Fruit fly (Drosophila melanogaster) Kc167 (cell line): Measurements from ENCODE around the gene Tango6.

Source experiments
- Myc ChIP-seq: fragments of >200 bp; optimal IDR thresholded peaks from 2 replicates; lab custom pipeline; 2017; ENCODE audit warnings: missing external identifiers
- Sin3A ChIP-seq: fragments of >200 bp; optimal IDR thresholded peaks from 2 replicates; lab custom pipeline; 2018; ENCODE audit warnings: missing external identifiers
- h ChIP-seq: fragments of >200 bp; optimal IDR thresholded peaks from 3 replicates; lab custom pipeline; 2018; ENCODE audit warnings: missing external identifiers
- insv ChIP-seq: fragments of >200 bp; optimal IDR thresholded peaks from 3 replicates; lab custom pipeline; 2018; ENCODE audit warnings: missing external identifiers
- psq ChIP-seq: fragments of >200 bp; optimal IDR thresholded peaks from 2 replicates; lab custom pipeline; 2017; ENCODE audit warnings: missing external identifiers
- ttk ChIP-seq: sonication (Bioruptor generic); optimal IDR thresholded peaks from 2 replicates; lab custom pipeline; 2017; ENCODE audit warnings: missing external identifiers

Tango6 gene

DNA sequence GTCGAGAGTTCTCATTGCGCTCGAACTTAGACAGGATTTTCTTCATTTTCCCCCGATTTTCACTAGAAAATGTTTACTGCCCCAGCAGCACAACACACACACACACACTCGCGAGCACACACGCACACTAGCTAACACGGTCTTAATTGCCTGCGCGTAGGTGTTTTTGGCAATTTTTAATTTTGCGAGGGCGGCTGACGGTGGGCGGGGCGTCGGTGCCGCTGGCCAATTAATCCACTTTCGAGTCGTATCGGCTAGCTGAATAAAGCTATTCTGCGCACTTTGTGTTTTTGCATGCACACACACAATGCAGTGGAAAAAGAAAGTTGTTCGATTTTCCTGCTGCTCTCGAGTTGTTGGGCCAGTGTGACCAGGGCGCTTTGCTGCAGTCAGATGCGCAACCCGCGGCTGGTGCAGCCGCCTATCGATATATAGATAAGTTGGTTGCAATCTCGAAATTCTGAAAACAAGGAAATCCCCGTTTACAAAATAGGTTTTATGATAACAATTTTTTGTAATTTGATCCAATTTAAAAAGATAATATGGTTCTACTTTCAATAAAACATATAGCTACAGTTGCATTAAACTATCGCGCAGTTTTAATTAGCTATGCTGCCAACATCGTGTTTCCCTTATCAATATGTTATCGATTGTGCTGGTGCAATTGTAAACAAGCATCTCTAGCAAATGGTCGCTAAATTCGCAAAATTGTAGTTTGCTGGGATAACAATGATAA lies at the start of gene Tango6, which contains the start of gene Nak:
TSS of gene Tango6 (plus strand) at position 659 of the 736 bp plus-strand sequence.
TSS of gene Nak (minus strand) at position 375 of the 736 bp plus-strand sequence.
- TF ChIP-seq Sin3A (lab: Kevin White, UChicago) = peak; percentile 96
- no peak for TF ChIP-seq ttk (lab: Kevin White, UChicago)

DNA sequence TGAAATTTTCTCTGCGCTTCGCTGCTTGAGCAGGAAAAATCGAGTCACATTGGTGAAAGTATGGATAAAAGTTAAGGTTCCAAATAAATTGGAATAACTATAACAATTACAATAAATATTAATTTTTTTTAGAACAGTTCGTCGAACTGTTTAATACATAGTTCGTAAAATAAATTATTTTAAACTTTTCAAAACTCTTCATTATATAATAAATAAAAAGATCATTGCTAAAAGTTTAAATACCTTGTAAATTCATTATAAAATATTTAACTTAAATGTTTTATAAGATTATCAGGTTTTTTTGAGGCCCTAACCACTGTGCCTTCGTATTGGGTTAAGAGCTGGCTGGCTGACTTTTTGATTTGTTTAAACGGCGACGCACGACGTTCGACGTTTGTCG lies 49.4 kb upstream of the Tango6 start:
- TF ChIP-seq h (no peak), insv (lab: Kevin White, UChicago) (no peak), Myc (lab: Kevin White, UChicago) (no peak), psq (lab: Kevin White, UChicago) (no peak), Sin3A (lab: Kevin White, UChicago) (no peak), ttk (lab: Kevin White, UChicago) (no peak)

DNA sequence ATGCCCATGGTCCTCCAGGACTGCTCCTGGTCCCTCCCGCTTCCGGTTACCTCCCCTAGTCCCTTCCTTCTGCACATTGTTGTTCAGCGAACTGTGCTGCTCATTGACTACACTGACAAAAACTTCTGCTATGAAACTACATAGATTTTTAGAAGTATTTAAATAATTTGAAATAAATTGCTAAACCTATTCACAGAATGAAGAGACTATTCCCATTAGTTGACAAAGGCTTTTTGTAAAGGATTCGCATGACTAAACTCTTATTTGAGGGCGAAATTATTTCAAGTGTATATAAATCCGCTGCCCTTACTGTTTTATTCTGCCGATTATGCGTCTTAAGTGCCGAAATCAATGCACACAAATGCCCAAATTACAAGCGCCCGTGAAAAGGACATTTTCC lies 47.6 kb upstream of the Tango6 start:
- TF ChIP-seq Myc (lab: Kevin White, UChicago) (no peak), ttk (lab: Kevin White, UChicago) (no peak), h (no peak), insv (lab: Kevin White, UChicago) (no peak), Sin3A (lab: Kevin White, UChicago) (no peak), psq (lab: Kevin White, UChicago) (no peak)

DNA sequence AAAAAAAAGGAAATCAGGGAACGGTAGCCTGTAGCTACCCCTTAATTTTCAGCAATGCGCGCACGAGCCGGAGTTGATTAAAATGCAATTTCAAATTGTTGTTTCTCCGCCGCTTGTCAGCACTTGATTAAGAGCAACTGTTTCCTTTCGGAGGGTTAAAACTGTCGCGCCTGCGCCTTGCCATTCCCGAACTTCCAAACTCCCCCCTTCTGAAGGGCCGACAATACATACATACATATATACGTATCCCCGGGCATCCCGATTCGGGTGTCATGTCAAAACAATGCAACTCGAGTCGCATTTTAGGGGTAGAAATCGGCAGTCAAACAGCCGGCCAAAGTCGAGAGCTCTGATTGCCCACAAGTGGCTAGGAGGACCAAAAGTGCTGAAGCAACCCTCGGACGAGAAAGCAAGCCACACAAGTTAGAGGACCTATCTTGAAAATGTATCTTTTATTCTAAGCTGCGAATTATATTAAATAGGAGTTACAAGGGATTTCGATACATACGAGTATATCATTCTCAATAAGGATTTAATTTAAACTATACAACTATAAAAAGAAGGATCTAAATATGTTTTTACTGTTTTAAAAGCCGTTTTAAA lies 44.1 kb upstream of the Tango6 start:
- TF ChIP-seq ttk (lab: Kevin White, UChicago) (no peak), h (no peak), psq (lab: Kevin White, UChicago) (no peak), Myc (lab: Kevin White, UChicago) (no peak), Sin3A (lab: Kevin White, UChicago) (no peak), insv (lab: Kevin White, UChicago) (no peak)

DNA sequence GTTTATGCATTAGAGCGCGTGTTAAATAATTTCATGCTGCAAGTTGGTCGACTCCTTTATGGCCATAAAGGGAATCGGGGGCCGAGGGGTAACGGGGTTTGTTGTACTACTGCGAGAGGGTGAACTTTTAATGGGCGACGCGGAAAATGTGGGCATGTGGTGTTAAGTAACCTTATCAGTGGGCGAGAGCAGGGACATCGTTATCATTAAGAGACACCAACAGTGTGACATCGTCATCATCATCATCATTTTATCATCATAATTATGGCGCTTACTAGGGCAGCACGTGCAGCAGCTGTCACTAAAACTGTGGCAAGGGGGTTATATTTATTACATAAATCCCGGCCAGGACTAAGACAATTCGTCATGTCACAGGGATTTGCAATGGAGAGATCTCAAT lies 43.4 kb upstream of the Tango6 start:
- TF ChIP-seq ttk (lab: Kevin White, UChicago) (no peak), psq (lab: Kevin White, UChicago) (no peak), Myc (lab: Kevin White, UChicago) (no peak), h (no peak), Sin3A (lab: Kevin White, UChicago) (no peak)

DNA sequence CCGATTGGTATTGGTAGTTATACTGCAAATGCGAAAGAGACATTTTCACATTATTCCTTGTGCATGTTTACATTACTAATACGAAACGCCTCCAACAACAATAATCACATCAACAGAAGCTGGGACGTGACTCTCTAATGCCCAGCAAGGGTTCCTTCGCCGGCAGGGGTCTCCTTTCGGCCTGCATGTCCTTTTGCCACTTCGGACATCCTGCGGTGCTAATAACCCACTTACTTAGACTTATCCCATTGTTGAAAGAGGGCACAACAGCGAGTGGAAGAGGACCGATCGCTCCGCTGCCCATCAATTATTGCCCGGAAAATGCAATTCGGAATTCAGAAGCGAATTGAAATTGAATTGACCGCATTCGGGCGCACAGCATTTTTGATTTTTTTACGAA lies 42.9 kb upstream of the Tango6 start:
- TF ChIP-seq Sin3A (lab: Kevin White, UChicago) = no peak
- no peak for TF ChIP-seq ttk (lab: Kevin White, UChicago)
- TF ChIP-seq h = no peak
- no peak for TF ChIP-seq psq (lab: Kevin White, UChicago)
- no peak for TF ChIP-seq Myc (lab: Kevin White, UChicago)
- TF ChIP-seq insv (lab: Kevin White, UChicago) = no peak

DNA sequence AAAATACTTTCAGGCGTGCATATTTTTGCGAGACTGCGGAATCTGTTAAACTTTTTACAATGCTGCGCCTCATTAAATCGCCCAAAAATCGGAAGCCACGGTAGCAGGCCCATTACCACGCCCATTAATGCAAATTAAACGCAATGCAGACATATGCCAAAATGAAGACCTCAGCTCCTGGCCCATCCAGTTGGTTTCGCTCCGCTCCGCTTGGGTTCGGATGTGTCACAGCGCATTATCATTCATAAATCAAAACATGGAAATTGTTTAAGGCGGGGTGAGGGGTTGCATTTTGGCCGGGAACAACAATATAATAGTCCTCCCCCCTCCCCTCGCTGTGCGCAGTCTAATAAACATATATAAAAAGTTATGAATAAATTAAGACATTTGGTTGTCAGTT lies 40.9 kb upstream of the Tango6 start:
- TF ChIP-seq insv (lab: Kevin White, UChicago) (no peak), ttk (lab: Kevin White, UChicago) (no peak), psq (lab: Kevin White, UChicago) (no peak), Myc (lab: Kevin White, UChicago) (no peak), h (no peak), Sin3A (lab: Kevin White, UChicago) (no peak)

DNA sequence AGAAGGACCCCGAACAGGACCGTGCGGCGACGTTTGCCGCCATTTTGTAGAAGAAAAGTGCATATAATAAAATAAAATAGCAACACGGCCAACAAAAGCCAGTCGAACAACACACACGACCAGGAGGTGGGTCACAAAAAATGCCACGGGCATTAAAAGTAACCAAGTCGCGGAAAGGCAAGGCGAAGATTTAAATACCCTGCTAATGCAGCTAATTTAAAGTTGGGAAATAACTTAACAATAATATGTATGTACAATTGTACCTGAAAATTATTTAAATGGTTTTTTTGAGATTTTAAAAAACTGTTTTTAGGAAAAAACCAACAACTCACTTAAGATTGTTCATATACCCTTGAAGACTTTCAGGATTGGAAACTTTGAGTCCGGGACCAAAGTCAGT lies 39.2 kb upstream of the Tango6 start:
- TF ChIP-seq Sin3A (lab: Kevin White, UChicago) = no peak

DNA sequence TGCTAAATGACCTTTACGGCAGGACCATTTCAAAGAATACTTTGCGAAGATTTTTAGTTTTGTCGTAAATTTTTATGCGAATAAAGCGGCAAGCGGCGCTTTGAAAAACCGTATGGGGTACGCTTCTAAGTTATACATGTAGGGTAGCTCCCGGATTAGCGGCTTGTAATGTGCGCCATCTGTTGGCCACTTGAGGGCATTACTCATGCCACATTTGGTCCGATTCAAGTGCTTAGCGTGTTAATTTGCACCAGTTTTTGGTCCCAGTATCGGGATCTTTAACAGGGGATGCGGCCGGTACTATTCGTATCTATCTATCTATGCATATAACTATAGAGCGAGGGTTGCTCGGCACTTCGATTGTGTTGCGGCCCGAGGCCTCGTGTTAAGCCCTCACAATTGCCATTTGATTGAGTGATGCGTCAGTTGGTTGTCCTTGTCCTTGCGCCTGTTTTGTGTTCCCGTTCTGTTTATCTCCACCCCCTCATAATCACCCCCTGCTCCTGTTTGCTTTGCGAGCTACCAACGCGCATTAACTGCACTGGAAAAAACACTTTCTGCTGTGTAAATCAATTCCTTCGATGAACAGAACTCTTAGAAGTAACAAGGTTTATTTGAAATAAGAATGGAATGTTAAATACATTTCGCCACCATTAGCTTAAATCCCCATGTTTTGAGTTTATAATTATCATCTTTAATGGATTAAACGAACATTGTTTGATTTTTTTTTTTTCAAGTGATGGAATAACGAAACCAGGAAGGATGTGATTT lies 38.3 kb upstream of the Tango6 start:
- TF ChIP-seq insv (lab: Kevin White, UChicago) (no peak), h (no peak), ttk (lab: Kevin White, UChicago) (no peak)

DNA sequence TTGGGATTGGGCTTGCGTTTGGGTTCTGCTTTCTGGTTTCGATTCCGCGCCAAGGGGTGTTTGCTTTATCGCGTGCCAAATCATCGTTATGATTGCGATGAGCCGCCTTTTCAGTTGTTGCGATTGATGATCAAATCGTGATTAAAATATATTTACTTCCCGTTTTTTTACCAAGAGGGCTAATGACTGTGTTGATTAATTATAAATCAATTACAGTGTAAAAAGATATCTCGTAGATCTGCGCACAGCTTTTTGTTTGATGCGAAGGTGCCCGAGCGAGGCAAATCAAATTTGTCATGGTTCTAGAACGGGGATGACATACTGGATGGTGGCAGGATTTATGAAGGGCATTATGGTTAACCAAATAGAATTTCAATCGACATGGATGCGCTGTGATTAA lies 35.0 kb upstream of the Tango6 start:
- TF ChIP-seq ttk (lab: Kevin White, UChicago) (no peak), Myc (lab: Kevin White, UChicago) (no peak), h (no peak), psq (lab: Kevin White, UChicago) (no peak), insv (lab: Kevin White, UChicago) (no peak), Sin3A (lab: Kevin White, UChicago) (no peak)

DNA sequence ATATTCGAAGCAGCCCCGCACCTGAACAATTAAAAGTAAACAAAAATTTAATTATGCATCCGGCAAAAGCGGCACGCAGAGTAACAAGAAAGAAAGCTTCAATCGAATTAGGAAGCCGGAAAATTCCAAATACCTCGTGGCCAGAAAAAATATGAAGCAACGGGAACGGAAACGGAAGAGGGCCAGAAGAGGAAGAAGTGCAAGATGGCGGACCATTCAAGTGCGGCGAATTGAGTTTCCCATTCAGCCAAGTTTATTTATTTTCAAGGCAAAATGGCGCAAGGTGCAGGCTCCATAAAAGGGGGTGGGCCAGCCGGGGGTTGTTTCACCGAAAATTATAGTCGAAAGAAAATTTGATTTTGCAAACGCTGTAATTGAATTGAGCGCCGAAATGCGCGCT lies 34.2 kb upstream of the Tango6 start:
- no peak for TF ChIP-seq h
- TF ChIP-seq Myc (lab: Kevin White, UChicago) = no peak
- no peak for TF ChIP-seq Sin3A (lab: Kevin White, UChicago)
- TF ChIP-seq ttk (lab: Kevin White, UChicago) = no peak
- TF ChIP-seq insv (lab: Kevin White, UChicago) = no peak
- no peak for TF ChIP-seq psq (lab: Kevin White, UChicago)

DNA sequence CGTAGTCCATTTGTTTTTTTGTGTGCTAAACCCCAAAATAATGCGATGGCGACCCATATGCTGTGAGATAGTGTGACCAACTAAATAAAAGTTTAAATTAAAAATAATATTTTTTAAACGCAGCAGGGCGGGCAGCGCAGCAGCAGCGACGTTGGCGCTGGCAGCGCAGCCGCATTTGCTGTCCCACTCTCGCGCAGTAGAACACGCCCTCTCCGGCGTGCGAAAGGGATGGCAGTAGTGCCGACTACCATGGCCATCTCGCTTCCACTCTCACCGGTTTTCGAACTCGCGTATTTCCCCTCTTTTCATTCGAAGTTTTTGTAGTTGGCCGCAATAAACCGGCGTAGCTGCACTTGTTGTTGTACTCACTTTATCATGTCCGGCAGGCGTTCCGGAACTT lies 32.8 kb upstream of the Tango6 start:
- TF ChIP-seq ttk (lab: Kevin White, UChicago) = no peak
- no peak for TF ChIP-seq Sin3A (lab: Kevin White, UChicago)
- no peak for TF ChIP-seq insv (lab: Kevin White, UChicago)
- no peak for TF ChIP-seq h
- TF ChIP-seq Myc (lab: Kevin White, UChicago) = no peak
- no peak for TF ChIP-seq psq (lab: Kevin White, UChicago)
